Worm (Caenorhabditis elegans): ENCODE results near the gene rab-28.

DNA sequence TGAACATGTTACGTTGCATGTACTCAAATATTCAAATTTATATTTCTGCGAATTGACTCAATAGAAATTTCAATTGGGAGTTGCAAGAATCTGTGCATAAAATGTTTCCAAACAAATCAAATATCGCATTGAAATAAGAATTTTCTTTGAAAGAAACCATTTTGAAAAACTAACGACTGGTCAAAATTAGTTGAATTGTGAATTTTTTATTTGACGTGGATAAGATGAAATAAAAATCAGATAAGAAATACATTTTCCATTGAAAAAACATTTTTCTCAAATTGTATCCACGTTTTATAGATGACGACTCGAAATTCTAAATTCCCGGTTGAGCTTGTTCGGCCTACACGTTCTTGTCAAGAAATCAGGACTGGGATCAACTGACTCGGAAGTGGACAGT lies 19.0 kb downstream of the rab-28 start, which contains the start of gene C46C2.3:
- no peak for TF ChIP-seq dao-5 (tag; optimal IDR thresholded peaks at IDR 0.05)
- no peak for TF ChIP-seq W03F9.2 (tag; optimal IDR thresholded peaks at IDR 0.05)

Data from whole organism, L4/young adult.